Worm (Caenorhabditis elegans) whole organism, early embryonic: ENCODE results near the gene F35B3.4.

ENCODE experiments used
- B0310.2 ChIP-seq: sonication (generic microtip); optimal IDR thresholded peaks from 2 replicates; lab custom pipeline; 2016; ENCODE audit warnings: mild to moderate bottlenecking, missing genetic modification characterization, missing compliant biosample characterization
- F13C5.2 ChIP-seq: sonication (generic microtip); optimal IDR thresholded peaks from 2 replicates; lab custom pipeline; 2017; ENCODE audit warnings: mild to moderate bottlenecking, missing genetic modification characterization, inconsistent platforms, missing compliant biosample characterization
- aly-1 ChIP-seq: sonication (generic microtip); optimal IDR thresholded peaks from 2 replicates; lab custom pipeline; 2016; ENCODE audit warnings: missing genetic modification characterization, missing compliant biosample characterization
- ama-1 ChIP-seq: fragments of 150-350 bp; optimal IDR thresholded peaks from 2 replicates; lab custom pipeline; 2014
- ceh-13 ChIP-seq: fragments of 200-800 bp; sonication (Bioruptor generic); optimal IDR thresholded peaks from 2 replicates; lab custom pipeline; 2018; ENCODE audit warnings: mild to moderate bottlenecking, missing genetic modification characterization, missing compliant biosample characterization
- ceh-36 ChIP-seq: sonication (generic microtip); optimal IDR thresholded peaks from 2 replicates; lab custom pipeline; 2016; ENCODE audit warnings: missing genetic modification characterization, inconsistent platforms, missing compliant biosample characterization
- ets-7 ChIP-seq: sonication (generic microtip); optimal IDR thresholded peaks from 2 replicates; lab custom pipeline; 2016; ENCODE audit warnings: missing genotype, missing genetic modification characterization, missing compliant biosample characterization
- flt-1 ChIP-seq: fragments of 200-800 bp; sonication (Bioruptor generic); IDR thresholded peaks from 2 replicates; pipeline ENCODE4 v1.3.6; 2022; ENCODE audit warnings: missing genetic modification characterization, missing compliant biosample characterization
- hmbx-1 ChIP-seq: sonication (generic microtip); optimal IDR thresholded peaks from 2 replicates; lab custom pipeline; 2016; ENCODE audit warnings: mild to moderate bottlenecking, missing genetic modification characterization, missing compliant biosample characterization
- hmg-4 ChIP-seq: fragments of 200-800 bp; sonication (Bioruptor generic); optimal IDR thresholded peaks from 2 replicates; lab custom pipeline; 2018; ENCODE audit warnings: mild to moderate bottlenecking, missing genetic modification characterization, missing compliant biosample characterization
- hnd-1 ChIP-seq: sonication (generic microtip); optimal IDR thresholded peaks from 2 replicates; lab custom pipeline; 2016; ENCODE audit warnings: missing genetic modification characterization, missing compliant biosample characterization
- pes-1 ChIP-seq: fragments of 200-800 bp; sonication (Bioruptor generic); IDR thresholded peaks from 2 replicates; pipeline ENCODE4 v1.3.6; 2022; ENCODE audit warnings: missing genetic modification reagents, missing genetic modification characterization, missing compliant biosample characterization
- scrt-1 ChIP-seq: fragments of 200-800 bp; sonication (Bioruptor generic); IDR thresholded peaks from 2 replicates; pipeline ENCODE4 v1.3.6; 2022; ENCODE audit warnings: missing genetic modification characterization, missing compliant biosample characterization
- sea-1 ChIP-seq: fragments of 200-800 bp; sonication (Bioruptor generic); conservative IDR thresholded peaks from 2 replicates; pipeline ENCODE4 v1.3.6; 2022; ENCODE audit warnings: missing genetic modification characterization, missing compliant biosample characterization
- tbx-11 ChIP-seq: fragments of 200-800 bp; sonication (Bioruptor generic); IDR thresholded peaks from 2 replicates; pipeline ENCODE4 v1.3.6; 2022; ENCODE audit warnings: missing genetic modification characterization, missing compliant biosample characterization
- tbx-37 ChIP-seq: fragments of 200-800 bp; sonication (Bioruptor generic); conservative IDR thresholded peaks from 2 replicates; pipeline ENCODE4 v1.3.6; 2022; ENCODE audit warnings: missing genetic modification reagents, missing genetic modification characterization, missing compliant biosample characterization
- tra-4 ChIP-seq: sonication (generic microtip); optimal IDR thresholded peaks from 2 replicates; lab custom pipeline; 2017; ENCODE audit warnings: missing genetic modification characterization, missing compliant biosample characterization

F35B3.4 gene

ce11 chrX:17041571-17041970 lies 20.8 kb upstream of the F35B3.4 start:
- TF ChIP-seq ceh-13 (GFP tag; lab: Kevin White, UChicago) (no peak), sea-1 (GFP tag; lab: Robert Waterston, UW) (no peak), ama-1 (lab: Kevin White, UChicago) (no peak), scrt-1 (no peak), tbx-37 (GFP tag; lab: Robert Waterston, UW) (no peak), aly-1 (tag; lab: Kevin White, UChicago) (no peak), ets-7 (no peak), hmg-4 (GFP tag; lab: Kevin White, UChicago) (no peak), tbx-11 (GFP tag; lab: Robert Waterston, UW) (no peak), hmbx-1 (tag; lab: Kevin White, UChicago) (no peak), pes-1 (GFP tag; lab: Robert Waterston, UW) (no peak), F13C5.2 (tag; lab: Kevin White, UChicago) (no peak), hnd-1 (tag; lab: Kevin White, UChicago) (no peak), flt-1 (no peak), ceh-36 (tag; lab: Kevin White, UChicago) (no peak), tra-4 (no peak), B0310.2 (no peak)

- TF ChIP-seq B0310.2 (no peak), sea-1 (GFP tag; lab: Robert Waterston, UW) (no peak), ceh-36 (tag; lab: Kevin White, UChicago) (no peak), F13C5.2 (tag; lab: Kevin White, UChicago) (no peak), ceh-13 (GFP tag; lab: Kevin White, UChicago) (no peak), tra-4 (no peak)
These were observed 17.9 kb upstream of the F35B3.4 start for ce11 chrX:17038616-17039015.

ce11 chrX:17034773-17035172 lies 14.0 kb upstream of the F35B3.4 start:
- no peak for TF ChIP-seq ama-1 (lab: Kevin White, UChicago)
- no peak for TF ChIP-seq tbx-11 (GFP tag; lab: Robert Waterston, UW)
- no peak for TF ChIP-seq flt-1
- no peak for TF ChIP-seq B0310.2
- TF ChIP-seq tbx-37 (GFP tag; lab: Robert Waterston, UW), result no peak
- no peak for TF ChIP-seq hmbx-1 (tag; lab: Kevin White, UChicago)
- no peak for TF ChIP-seq tra-4
- no peak for TF ChIP-seq ets-7
- TF ChIP-seq pes-1 (GFP tag; lab: Robert Waterston, UW), result no peak
- TF ChIP-seq scrt-1, result no peak
- no peak for TF ChIP-seq sea-1 (GFP tag; lab: Robert Waterston, UW)
- TF ChIP-seq ceh-13 (GFP tag; lab: Kevin White, UChicago), result no peak
- no peak for TF ChIP-seq F13C5.2 (tag; lab: Kevin White, UChicago)
- TF ChIP-seq hmg-4 (GFP tag; lab: Kevin White, UChicago), result no peak
- no peak for TF ChIP-seq aly-1 (tag; lab: Kevin White, UChicago)

ce11 chrX:17034193-17034592 lies 13.4 kb upstream of the F35B3.4 start:
- no peak for TF ChIP-seq hmg-4 (GFP tag; lab: Kevin White, UChicago)
- TF ChIP-seq tbx-37 (GFP tag; lab: Robert Waterston, UW), result no peak
- no peak for TF ChIP-seq ets-7
- no peak for TF ChIP-seq F13C5.2 (tag; lab: Kevin White, UChicago)
- TF ChIP-seq ama-1 (lab: Kevin White, UChicago), result no peak
- no peak for TF ChIP-seq ceh-13 (GFP tag; lab: Kevin White, UChicago)

- peak; percentile 95 for TF ChIP-seq hmg-4 (GFP tag; lab: Kevin White, UChicago)
- no peak for TF ChIP-seq hnd-1 (tag; lab: Kevin White, UChicago)
- TF ChIP-seq flt-1, result peak; percentile 24; the same call in 1 of the 2 replicates
- TF ChIP-seq F13C5.2 (tag; lab: Kevin White, UChicago), result peak; percentile 65
- peak; percentile 23 for TF ChIP-seq ceh-13 (GFP tag; lab: Kevin White, UChicago)
- peak; percentile 53 for TF ChIP-seq B0310.2
- TF ChIP-seq ama-1 (lab: Kevin White, UChicago), result no peak
- TF ChIP-seq pes-1 (GFP tag; lab: Robert Waterston, UW), result peak; percentile 17; the same call in 1 of the 2 replicates
- no peak for TF ChIP-seq ceh-36 (tag; lab: Kevin White, UChicago)
- no peak for TF ChIP-seq sea-1 (GFP tag; lab: Robert Waterston, UW)
- TF ChIP-seq tbx-11 (GFP tag; lab: Robert Waterston, UW), result 0 out of 2 replicates have a peak, but pooled peaks have one; percentile 27
- peak; percentile 6 for TF ChIP-seq ets-7
- no peak for TF ChIP-seq scrt-1
- no peak for TF ChIP-seq tra-4
- no peak for TF ChIP-seq hmbx-1 (tag; lab: Kevin White, UChicago)
- TF ChIP-seq tbx-37 (GFP tag; lab: Robert Waterston, UW), result no peak
- TF ChIP-seq aly-1 (tag; lab: Kevin White, UChicago), result peak; percentile 79
These were observed 9.6 kb upstream of the F35B3.4 start, which contains the start of gene ptrn-1 for ce11 chrX:17030169-17030914. TSS of gene ptrn-1 (minus strand) at chrX:17030219.

- no peak for TF ChIP-seq ama-1 (lab: Kevin White, UChicago)
- no peak for TF ChIP-seq aly-1 (tag; lab: Kevin White, UChicago)
- no peak for TF ChIP-seq tbx-11 (GFP tag; lab: Robert Waterston, UW)
- TF ChIP-seq tra-4, result no peak
These were observed 1.7 kb downstream of the F35B3.4 start for ce11 chrX:17019098-17019497.

- TF ChIP-seq tbx-11 (GFP tag; lab: Robert Waterston, UW), result no peak
- no peak for TF ChIP-seq hmbx-1 (tag; lab: Kevin White, UChicago)
- TF ChIP-seq ceh-13 (GFP tag; lab: Kevin White, UChicago), result no peak
These were observed 7.6 kb downstream of the F35B3.4 start, which contains the start of gene F35B3.3 for ce11 chrX:17013162-17013561. TSS of gene F35B3.3 (plus strand) at chrX:17013462.
